Worm (Caenorhabditis elegans): Measurements from ENCODE around the gene F09E5.14.

The F09E5.14 gene

ce11 chrII:5373275-5374047, 28.8 kb upstream of the F09E5.14 start, which contains the start of the genes agt-2 and F09E5.3 (continued):
- TF ChIP-seq nfya-1 (tag; optimal IDR thresholded peaks at IDR 0.05; ENCODE audit: insufficient read depth) = peak; percentile 88
- TF ChIP-seq fkh-2 (tag; optimal IDR thresholded peaks at IDR 0.05) = no peak
- peak; percentile 4 for TF ChIP-seq nhr-77 (tag; optimal IDR thresholded peaks at IDR 0.05)
- TF ChIP-seq nhr-43 (tag; optimal IDR thresholded peaks at IDR 0.05; ENCODE audit: poor library complexity, severe bottlenecking) = peak; percentile 89
- peak; percentile 95 for TF ChIP-seq nhr-25 (tag; optimal IDR thresholded peaks at IDR 0.05)
- peak; percentile 81 for TF ChIP-seq nhr-11 (tag; optimal IDR thresholded peaks at IDR 0.05)
- TF ChIP-seq elt-1 (tag; optimal IDR thresholded peaks at IDR 0.05) = peak; percentile 42
- peak; percentile 73 for TF ChIP-seq tbx-2 (tag; optimal IDR thresholded peaks at IDR 0.05)
- TF ChIP-seq lin-15B (tag; optimal IDR thresholded peaks at IDR 0.05) = peak; percentile 88
- no peak for TF ChIP-seq ceh-9 (tag; optimal IDR thresholded peaks at IDR 0.05)
- peak; percentile 74 for TF ChIP-seq fkh-10 (GFP tag; optimal IDR thresholded peaks at IDR 0.05)
- no peak for TF ChIP-seq nhr-67 (tag; optimal IDR thresholded peaks at IDR 0.05)
- TF ChIP-seq nhr-28 (tag; optimal IDR thresholded peaks at IDR 0.05) = no peak
- TF ChIP-seq elt-3 (tag; optimal IDR thresholded peaks at IDR 0.05) = no peak
- TF ChIP-seq ceh-28 (tag; optimal IDR thresholded peaks at IDR 0.05) = peak; percentile 79
- TF ChIP-seq skn-1 (tag; optimal IDR thresholded peaks at IDR 0.05) = peak; percentile 23
- TF ChIP-seq ztf-4 (tag; optimal IDR thresholded peaks at IDR 0.05) = peak; percentile 77
- no peak for TF ChIP-seq unc-39 (tag; optimal IDR thresholded peaks at IDR 0.05)
- no peak for TF ChIP-seq mml-1 (tag; optimal IDR thresholded peaks at IDR 0.05)

- TF ChIP-seq elt-2 (tag; optimal IDR thresholded peaks at IDR 0.05) (no peak), eor-1 (tag; optimal IDR thresholded peaks at IDR 0.05) (no peak), nhr-43 (tag; optimal IDR thresholded peaks at IDR 0.05; ENCODE audit: poor library complexity, severe bottlenecking) (no peak), ceh-28 (tag; optimal IDR thresholded peaks at IDR 0.05) (no peak), egl-27 (tag; optimal IDR thresholded peaks at IDR 0.05) (no peak), nhr-12 (tag; optimal IDR thresholded peaks at IDR 0.05) (no peak), ztf-4 (tag; optimal IDR thresholded peaks at IDR 0.05) (no peak), snpc-4 (tag; optimal IDR thresholded peaks at IDR 0.05) (no peak), jun-1 (tag; optimal IDR thresholded peaks at IDR 0.05) (no peak), unc-62 (GFP tag; optimal IDR thresholded peaks at IDR 0.05) (no peak)
Measured at ce11 chrII:5370641-5371040, 26.0 kb upstream of the F09E5.14 start, which contains the start of gene F09E5.12. Gene F09E5.12 (minus strand): TSS chrII:5370741.

DNA sequence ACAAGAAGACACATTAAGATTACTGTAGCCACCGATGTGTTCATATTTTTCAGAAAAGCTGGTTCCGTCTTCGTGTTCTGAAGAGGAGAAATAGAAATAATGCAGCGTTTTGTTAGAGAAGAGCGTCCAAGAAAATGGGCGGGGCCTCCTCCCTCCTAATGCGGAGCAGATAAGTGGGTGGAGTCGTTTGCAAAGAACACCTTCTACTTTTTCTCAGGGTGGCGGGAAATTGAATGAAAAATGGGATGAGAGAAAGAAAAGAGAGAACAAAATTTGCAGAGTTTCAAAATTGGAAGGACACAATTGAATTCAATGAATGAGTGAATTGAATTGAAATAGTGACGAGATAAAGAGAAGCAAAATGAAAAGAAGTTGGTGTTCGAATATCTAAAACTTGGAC, 21.0 kb upstream of the F09E5.14 start, which contains the start of gene F09E5.16:
F09E5.16 (minus strand) TSS at position 101 of the 400 bp plus-strand sequence.
- TF ChIP-seq nhr-12 (tag; optimal IDR thresholded peaks at IDR 0.05) (no peak), lin-15B (tag; optimal IDR thresholded peaks at IDR 0.05) (no peak), eor-1 (tag; optimal IDR thresholded peaks at IDR 0.05) (no peak), ztf-11 (tag; optimal IDR thresholded peaks at IDR 0.05) (no peak), tbx-2 (tag; optimal IDR thresholded peaks at IDR 0.05) (no peak), ceh-82 (tag; optimal IDR thresholded peaks at IDR 0.05) (no peak), nhr-11 (tag; optimal IDR thresholded peaks at IDR 0.05) (no peak)

DNA sequence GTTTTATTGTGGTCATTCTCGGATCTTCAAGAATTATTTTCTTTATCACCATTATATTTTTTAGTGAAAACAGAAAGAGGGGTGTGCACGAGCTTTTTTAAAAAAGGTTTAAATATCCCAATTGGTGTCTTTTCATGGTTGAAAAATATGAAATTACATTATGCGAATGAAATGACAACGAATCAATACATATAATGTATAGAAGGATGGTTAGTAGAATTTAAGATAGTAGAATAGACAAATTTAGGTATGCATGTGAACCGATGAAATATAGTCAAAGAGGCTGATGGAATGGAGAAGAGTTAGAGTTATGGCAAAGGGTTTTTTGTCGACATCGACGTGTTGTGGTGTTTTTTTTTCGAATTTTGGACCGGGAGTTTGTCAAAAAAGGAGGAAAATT, 19.8 kb upstream of the F09E5.14 start:
- TF ChIP-seq nfya-1 (tag; optimal IDR thresholded peaks at IDR 0.05; ENCODE audit: insufficient read depth) (no peak), mml-1 (tag; optimal IDR thresholded peaks at IDR 0.05) (no peak), ama-1 (optimal IDR thresholded peaks at IDR 0.05) (no peak), R02D3.7 (tag; optimal IDR thresholded peaks at IDR 0.05) (no peak)

DNA sequence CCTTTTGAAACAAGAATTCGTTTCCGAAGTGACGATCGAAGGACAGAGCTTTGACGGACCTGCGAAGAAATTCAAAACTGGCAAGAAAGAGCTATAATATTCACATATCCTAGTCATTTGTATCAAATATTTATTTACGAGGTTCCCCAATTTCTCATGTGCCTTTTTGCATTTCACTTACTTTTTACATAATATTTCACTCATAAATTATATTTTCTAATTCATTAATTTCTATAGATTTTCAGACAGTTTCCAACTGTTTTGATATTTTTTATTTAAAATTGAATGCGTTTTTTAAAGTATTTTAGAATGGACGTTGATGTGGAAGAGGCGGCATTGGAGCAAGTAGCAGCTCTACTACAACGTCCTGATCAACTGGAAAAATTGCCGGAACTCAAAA, 14.6 kb upstream of the F09E5.14 start, which contains the start of gene sec-6:
sec-6 (plus strand) TSS at position 301 of the 400 bp plus-strand sequence.
- no peak for TF ChIP-seq elt-3 (tag; optimal IDR thresholded peaks at IDR 0.05)
- no peak for TF ChIP-seq pqm-1 (tag; optimal IDR thresholded peaks at IDR 0.05)
- no peak for TF ChIP-seq ZK546.5 (tag; optimal IDR thresholded peaks at IDR 0.05)
- TF ChIP-seq lin-39 (tag; optimal IDR thresholded peaks at IDR 0.05) = no peak
- no peak for TF ChIP-seq hmg-11 (tag; optimal IDR thresholded peaks at IDR 0.05)
- no peak for TF ChIP-seq aly-2 (tag; optimal IDR thresholded peaks at IDR 0.05)
- no peak for TF ChIP-seq nhr-77 (tag; optimal IDR thresholded peaks at IDR 0.05)
- no peak for TF ChIP-seq fkh-10 (GFP tag; optimal IDR thresholded peaks at IDR 0.05)
- no peak for TF ChIP-seq sea-2 (GFP tag; optimal IDR thresholded peaks at IDR 0.05)
- TF ChIP-seq nhr-67 (tag; optimal IDR thresholded peaks at IDR 0.05) = no peak
- TF ChIP-seq lin-15B (tag; optimal IDR thresholded peaks at IDR 0.05) = no peak
- TF ChIP-seq ama-1 (optimal IDR thresholded peaks at IDR 0.05) = no peak
- TF ChIP-seq jun-1 (tag; optimal IDR thresholded peaks at IDR 0.05) = no peak
